Worm (Caenorhabditis elegans): ENCODE measurements around the gene C30H6.12.

DNA sequence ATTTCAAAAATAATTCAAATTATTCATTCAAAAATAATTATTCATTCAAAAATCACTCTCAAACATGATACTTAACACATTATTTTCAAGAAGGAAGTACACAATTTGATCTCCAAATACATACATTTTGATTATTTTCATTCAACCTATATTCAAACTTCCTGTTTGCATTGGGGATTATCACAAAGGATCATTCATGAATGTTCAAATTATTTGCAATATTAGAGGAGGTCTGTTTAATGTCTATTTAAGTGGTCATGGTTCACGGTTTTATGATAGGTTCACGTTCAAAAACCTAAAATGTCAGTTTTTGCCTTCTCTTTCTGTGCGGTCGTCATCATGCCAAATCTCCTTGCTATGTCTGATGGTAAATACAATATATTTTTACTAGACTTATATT, 22.0 kb upstream of the C30H6.12 start, which contains the start of gene clec-202:
- TF ChIP-seq mdl-1 (tag; optimal IDR thresholded peaks at IDR 0.05) (no peak), hlh-17 (GFP tag; optimal IDR thresholded peaks at IDR 0.05; ENCODE audit: borderline replicate concordance) (no peak), unc-62 (GFP tag; optimal IDR thresholded peaks at IDR 0.05) (no peak), dpl-1 (GFP tag; optimal IDR thresholded peaks at IDR 0.05) (no peak), ztf-4 (tag; optimal IDR thresholded peaks at IDR 0.05) (no peak), fkh-8 (tag; optimal IDR thresholded peaks at IDR 0.05) (no peak), mef-2 (tag; optimal IDR thresholded peaks at IDR 0.05) (no peak), lin-13 (GFP tag; optimal IDR thresholded peaks at IDR 0.05) (no peak), elt-3 (tag; optimal IDR thresholded peaks at IDR 0.05) (no peak)
